Worm (Caenorhabditis elegans) whole organism, young adult: Measurements from ENCODE around the gene C03B1.4.
A peak's percentile ranks its signal among the peaks of the same experiment; 100 is the strongest.

Experiments
- B0019.2 ChIP-seq: fragments of 200-800 bp; sonication (Bioruptor generic); conservative IDR thresholded peaks from 2 replicates; pipeline ENCODE4 v1.3.6; 2022; ENCODE audit warnings: missing genetic modification reagents, missing genetic modification characterization, missing compliant biosample characterization
- C17E4.6 ChIP-seq: fragments of 200-800 bp; sonication (Bioruptor generic); IDR thresholded peaks from 2 replicates; pipeline ENCODE4 v1.3.6; 2022; ENCODE audit warnings: missing genetic modification reagents, missing genetic modification characterization, missing compliant biosample characterization
- F52B5.7 ChIP-seq: sonication (generic microtip); optimal IDR thresholded peaks from 2 replicates; lab custom pipeline; 2016; ENCODE audit warnings: mild to moderate bottlenecking, missing genetic modification characterization, missing compliant biosample characterization
- F55B11.4 ChIP-seq: sonication (generic microtip); optimal IDR thresholded peaks from 2 replicates; lab custom pipeline; 2016; ENCODE audit warnings: missing compliant biosample characterization, missing genetic modification characterization, borderline replicate concordance; ENCODE audit not compliant: insufficient read depth
- K11D2.4 ChIP-seq: fragments of 200-800 bp; sonication (Bioruptor generic); IDR thresholded peaks from 2 replicates; pipeline ENCODE4 v1.3.6; 2022; ENCODE audit warnings: missing genetic modification reagents, missing genetic modification characterization, missing compliant biosample characterization
- T07F8.4 ChIP-seq: sonication (generic microtip); optimal IDR thresholded peaks from 2 replicates; lab custom pipeline; 2016; ENCODE audit warnings: mild to moderate bottlenecking, missing genetic modification characterization, moderate library complexity, missing compliant biosample characterization
- Y53F4B.3 ChIP-seq: fragments of 200-800 bp; sonication (Bioruptor generic); IDR thresholded peaks from 2 replicates; pipeline ENCODE4 v1.3.6; 2022; ENCODE audit warnings: missing genetic modification reagents, missing genetic modification characterization, missing compliant biosample characterization
- Y56A3A.18 ChIP-seq: fragments of 200-800 bp; sonication (Bioruptor generic); IDR thresholded peaks from 2 replicates; pipeline ENCODE4 v1.3.6; 2022; ENCODE audit warnings: missing genetic modification reagents, missing genetic modification characterization, missing compliant biosample characterization
- Y67H2A.10 ChIP-seq: fragments of 200-800 bp; sonication (Bioruptor generic); conservative IDR thresholded peaks from 2 replicates; pipeline ENCODE4 v1.3.6; 2022; ENCODE audit warnings: missing genetic modification reagents, missing genetic modification characterization, missing compliant biosample characterization
- Y95B8A.8 ChIP-seq: fragments of 200-800 bp; sonication (Bioruptor generic); IDR thresholded peaks from 2 replicates; pipeline ENCODE4 v1.3.6; 2022; ENCODE audit warnings: missing genetic modification reagents, missing genetic modification characterization, missing compliant biosample characterization
- akir-1 ChIP-seq: fragments of 200-800 bp; sonication (Bioruptor generic); optimal IDR thresholded peaks from 2 replicates; lab custom pipeline; 2018; ENCODE audit warnings: mild to moderate bottlenecking, missing genetic modification characterization, moderate library complexity, missing compliant biosample characterization
- attf-6 ChIP-seq: fragments of 200-800 bp; sonication (Bioruptor generic); IDR thresholded peaks from 2 replicates; pipeline ENCODE4 v1.3.6; 2022; ENCODE audit warnings: missing genetic modification reagents, missing genetic modification characterization, missing compliant biosample characterization
- cebp-2 ChIP-seq: fragments of 200-800 bp; sonication (Bioruptor generic); IDR thresholded peaks from 2 replicates; pipeline ENCODE4 v1.3.6; 2022; ENCODE audit warnings: missing genetic modification characterization, missing compliant biosample characterization
- ceh-100 ChIP-seq: fragments of 200-800 bp; sonication (Bioruptor generic); IDR thresholded peaks from 2 replicates; pipeline ENCODE4 v1.3.6; 2022; ENCODE audit warnings: missing genetic modification reagents, missing genetic modification characterization, missing compliant biosample characterization
- ceh-58 ChIP-seq: fragments of 200-800 bp; sonication (Bioruptor generic); IDR thresholded peaks from 2 replicates; pipeline ENCODE4 v1.3.6; 2022; ENCODE audit warnings: missing genetic modification characterization, missing compliant biosample characterization
- chd-7 ChIP-seq: sonication (generic microtip); optimal IDR thresholded peaks from 2 replicates; lab custom pipeline; 2016; ENCODE audit warnings: mild to moderate bottlenecking, missing genetic modification characterization, moderate library complexity, missing compliant biosample characterization
- dox-1 ChIP-seq: fragments of 200-800 bp; sonication (Bioruptor generic); IDR thresholded peaks from 2 replicates; pipeline ENCODE4 v1.3.6; 2022; ENCODE audit warnings: missing genetic modification reagents, missing genetic modification characterization, missing compliant biosample characterization
- dpl-1 ChIP-seq: fragments of 150-350 bp; optimal IDR thresholded peaks from 2 replicates; lab custom pipeline; 2014; ENCODE audit warnings: missing biosample characterization, missing genetic modification reagents, missing genetic modification characterization
- egrh-3 ChIP-seq: fragments of 200-800 bp; sonication (Bioruptor generic); IDR thresholded peaks from 2 replicates; pipeline ENCODE4 v1.3.6; 2022; ENCODE audit warnings: missing genetic modification reagents, missing genetic modification characterization, missing compliant biosample characterization
- gei-17 ChIP-seq: fragments of 200-800 bp; sonication (Bioruptor generic); optimal IDR thresholded peaks from 2 replicates; lab custom pipeline; 2018; ENCODE audit warnings: mild to moderate bottlenecking, missing genetic modification characterization, missing compliant biosample characterization
- hlh-12 ChIP-seq: sonication (generic microtip); optimal IDR thresholded peaks from 2 replicates; lab custom pipeline; 2016; ENCODE audit warnings: missing genetic modification characterization, missing compliant biosample characterization
- lin-54 ChIP-seq: fragments of 200-800 bp; sonication (Bioruptor generic); optimal IDR thresholded peaks from 2 replicates; lab custom pipeline; 2018; ENCODE audit warnings: mild to moderate bottlenecking, missing genetic modification characterization, missing compliant biosample characterization
- lsl-1 ChIP-seq: fragments of 200-800 bp; sonication (Bioruptor generic); optimal IDR thresholded peaks from 2 replicates; lab custom pipeline; 2018; ENCODE audit warnings: mild to moderate bottlenecking, missing genetic modification characterization, moderate library complexity, missing compliant biosample characterization
- madf-8 ChIP-seq: fragments of 200-800 bp; sonication (Bioruptor generic); conservative IDR thresholded peaks from 2 replicates; pipeline ENCODE4 v1.3.6; 2022; ENCODE audit warnings: missing genetic modification reagents, missing genetic modification characterization, missing compliant biosample characterization
- mel-28 ChIP-seq: sonication (generic microtip); optimal IDR thresholded peaks from 2 replicates; lab custom pipeline; 2016; ENCODE audit warnings: borderline replicate concordance, mild to moderate bottlenecking, missing genetic modification characterization, missing compliant biosample characterization
- nfya-2 ChIP-seq: fragments of 200-800 bp; sonication (Bioruptor generic); IDR thresholded peaks from 2 replicates; pipeline ENCODE4 v1.3.6; 2022; ENCODE audit warnings: missing genetic modification reagents, missing genetic modification characterization, missing compliant biosample characterization
- nhr-80 ChIP-seq: sonication (generic microtip); optimal IDR thresholded peaks from 2 replicates; lab custom pipeline; 2016; ENCODE audit warnings: missing genetic modification characterization, missing compliant biosample characterization
- rcor-1 ChIP-seq: fragments of 200-800 bp; sonication (Bioruptor generic); IDR thresholded peaks from 2 replicates; pipeline ENCODE4 v1.3.6; 2022; ENCODE audit warnings: missing genetic modification reagents, missing genetic modification characterization, missing compliant biosample characterization
- repo-1 ChIP-seq: sonication (generic microtip); optimal IDR thresholded peaks from 2 replicates; lab custom pipeline; 2017; ENCODE audit warnings: mild to moderate bottlenecking, missing genetic modification characterization, missing compliant biosample characterization
- rpc-1 ChIP-seq, 2 experiments: fragments of 150-350 bp in 1 of 2; sonication (generic microtip) in 1 of 2; optimal IDR thresholded peaks; 2 replicates each; lab custom pipeline; 2014 to 2018; ENCODE audit warnings: missing biosample characterization in 1 of 2, missing genetic modification characterization in 1 of 2, missing genetic modification reagents in 1 of 2, missing genotype in 1 of 2
- sdz-38 ChIP-seq: sonication (generic microtip); optimal IDR thresholded peaks from 2 replicates; lab custom pipeline; 2016; ENCODE audit warnings: missing genotype, missing genetic modification characterization, missing compliant biosample characterization
- sea-2 ChIP-seq: fragments of 200-800 bp; sonication (Bioruptor generic); IDR thresholded peaks from 2 replicates; pipeline ENCODE4 v1.3.6; 2022; ENCODE audit warnings: missing genetic modification characterization, missing compliant biosample characterization
- somi-1 ChIP-seq: fragments of 200-800 bp; sonication (Bioruptor generic); optimal IDR thresholded peaks from 2 replicates; lab custom pipeline; 2018; ENCODE audit warnings: mild to moderate bottlenecking, missing genetic modification characterization, missing compliant biosample characterization
- xnd-1 ChIP-seq: sonication (generic microtip); optimal IDR thresholded peaks from 2 replicates; lab custom pipeline; 2016; ENCODE audit warnings: missing genotype, missing genetic modification reagents, missing genetic modification characterization, missing compliant biosample characterization
- zfh-2 ChIP-seq: fragments of 200-800 bp; sonication (Bioruptor generic); conservative IDR thresholded peaks from 2 replicates; pipeline ENCODE4 v1.3.6; 2022; ENCODE audit warnings: missing genetic modification reagents, missing genetic modification characterization, missing compliant biosample characterization
- zim-3 ChIP-seq: sonication (generic microtip); optimal IDR thresholded peaks from 2 replicates; lab custom pipeline; 2017; ENCODE audit warnings: mild to moderate bottlenecking, missing genetic modification characterization, moderate library complexity, missing compliant biosample characterization
- ztf-28 ChIP-seq: fragments of 200-800 bp; sonication (Bioruptor generic); IDR thresholded peaks from 2 replicates; pipeline ENCODE4 v1.3.6; 2022; ENCODE audit warnings: missing genetic modification reagents, missing genetic modification characterization, missing compliant biosample characterization
- ztf-3 ChIP-seq: fragments of 200-800 bp; sonication (Bioruptor generic); optimal IDR thresholded peaks from 2 replicates; lab custom pipeline; 2018; ENCODE audit warnings: mild to moderate bottlenecking, missing genetic modification characterization, missing compliant biosample characterization

The C03B1.4 gene

DNA sequence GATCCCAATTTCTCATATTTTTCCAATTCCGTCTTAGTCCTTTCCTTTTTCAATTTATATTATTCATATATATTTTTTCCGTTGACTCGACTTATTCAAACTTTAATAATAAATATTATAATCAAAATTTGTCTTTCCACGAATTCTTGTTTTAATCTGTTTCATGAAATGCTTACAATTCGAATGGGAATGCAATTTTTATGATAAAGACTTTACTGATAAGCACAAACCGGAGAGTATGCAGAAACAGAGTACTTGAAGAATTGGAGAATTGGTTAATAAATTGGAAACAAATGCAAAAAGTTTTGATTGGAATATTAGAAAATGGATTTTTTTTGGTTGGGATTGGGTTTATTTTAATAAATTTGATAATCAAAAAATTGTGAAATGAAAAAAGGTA lies 44.0 kb downstream of the C03B1.4 start:
- peak; percentile 20 for TF ChIP-seq nhr-80 (tag; lab: Kevin White, UChicago)
- TF ChIP-seq hlh-12 (tag; lab: Kevin White, UChicago) = no peak

DNA sequence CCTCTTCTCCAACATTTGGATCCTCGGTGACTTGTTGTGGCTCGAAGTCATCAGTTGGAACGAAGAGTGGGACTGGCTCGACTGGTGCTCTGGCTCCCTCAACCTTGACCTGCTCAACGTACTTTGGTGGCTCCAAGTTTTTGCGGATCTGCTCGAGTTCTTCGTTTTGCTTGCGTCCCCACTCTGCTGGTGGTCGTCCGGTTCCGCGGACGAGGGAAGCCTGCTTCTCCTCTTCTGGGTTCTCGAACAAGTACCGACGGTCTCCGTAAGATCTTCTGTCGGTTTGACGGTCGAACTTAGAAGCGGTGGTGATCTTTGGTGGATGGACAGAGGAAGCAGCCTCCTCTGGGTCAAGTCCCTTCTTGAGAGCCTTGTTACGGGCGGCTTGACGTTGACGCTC lies 44.4 kb downstream of the C03B1.4 start:
- no peak for TF ChIP-seq akir-1 (GFP tag; lab: Kevin White, UChicago)
- TF ChIP-seq zfh-2 = peak; percentile 78
- TF ChIP-seq egrh-3 (GFP tag; lab: Robert Waterston, UW) = peak; percentile 12; the same call in 1 of the 2 replicates
- TF ChIP-seq dpl-1 (GFP tag; lab: Kevin White, UChicago) = no peak

DNA sequence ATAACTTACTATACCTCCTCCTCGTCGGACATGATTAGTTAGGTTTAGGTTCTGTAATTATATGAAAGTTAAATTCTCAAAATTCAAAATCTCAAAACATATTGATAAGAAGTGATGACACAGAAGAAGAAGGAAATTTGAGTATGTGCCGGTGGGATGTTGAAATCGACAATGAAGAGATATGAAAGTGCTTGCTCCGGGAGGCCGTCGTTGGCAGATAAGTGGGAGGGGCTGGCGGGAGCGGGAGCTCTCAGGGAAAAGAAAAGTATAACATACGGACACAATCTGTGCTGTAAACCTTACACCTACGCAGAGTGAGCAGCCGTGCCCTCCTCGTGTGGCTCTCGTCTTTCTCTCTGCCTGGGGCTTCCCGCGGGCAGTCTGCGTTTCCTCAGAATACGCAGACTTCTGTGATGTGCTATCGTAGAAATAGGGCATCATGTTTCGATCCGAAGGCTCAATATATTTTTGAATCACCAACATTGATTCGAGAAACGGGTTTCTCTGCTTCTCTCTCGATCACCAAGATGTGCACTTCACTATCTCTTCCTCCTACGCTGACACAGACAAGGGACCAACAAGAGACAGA lies 46.0 kb downstream of the C03B1.4 start, which contains the start of gene mup-2:
Gene mup-2 (minus strand): TSS at position 51 of the 589 bp plus-strand sequence.
- peak; percentile 88 for TF ChIP-seq zfh-2
- TF ChIP-seq rcor-1 (GFP tag; lab: Robert Waterston, UW) = 0 out of 2 replicates have a peak, but pooled peaks have one; percentile 13
- TF ChIP-seq somi-1 = peak; percentile 40
- TF ChIP-seq cebp-2 = no peak
- TF ChIP-seq K11D2.4 (GFP tag; lab: Robert Waterston, UW) = no peak

DNA sequence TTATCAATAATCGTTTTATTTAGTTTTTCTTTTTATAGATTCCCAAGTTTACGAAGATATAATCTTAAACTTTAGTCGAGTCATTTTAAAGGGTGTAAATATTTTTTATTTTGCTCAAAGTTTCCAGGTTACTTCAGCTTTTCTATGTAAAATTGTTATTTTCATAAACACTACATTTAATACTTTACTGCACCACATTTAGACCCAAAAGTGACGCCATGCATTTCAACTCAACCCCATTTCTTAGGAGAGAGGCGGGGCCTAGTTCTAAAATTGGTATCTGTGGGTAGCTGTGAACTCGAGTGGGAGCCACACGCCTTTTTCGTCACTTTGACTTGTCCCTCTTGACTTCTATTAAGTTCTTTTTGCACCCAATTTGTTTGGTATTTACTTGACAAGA lies 48.3 kb downstream of the C03B1.4 start, which contains the start of gene T22E5.1:
Gene T22E5.1 (plus strand): TSS at position 301 of the 400 bp plus-strand sequence.
- TF ChIP-seq ztf-28 (GFP tag; lab: Robert Waterston, UW) (no peak), Y53F4B.3 (GFP tag; lab: Robert Waterston, UW) (no peak), zim-3 (tag; lab: Kevin White, UChicago) (no peak), gei-17 (GFP tag; lab: Kevin White, UChicago) (no peak), madf-8 (GFP tag; lab: Robert Waterston, UW) (no peak), C17E4.6 (GFP tag; lab: Robert Waterston, UW) (no peak), Y56A3A.18 (GFP tag; lab: Robert Waterston, UW) (no peak), nfya-2 (GFP tag; lab: Robert Waterston, UW) (no peak), sdz-38 (tag; lab: Kevin White, UChicago) (no peak), T07F8.4 (no peak), repo-1 (no peak)

DNA sequence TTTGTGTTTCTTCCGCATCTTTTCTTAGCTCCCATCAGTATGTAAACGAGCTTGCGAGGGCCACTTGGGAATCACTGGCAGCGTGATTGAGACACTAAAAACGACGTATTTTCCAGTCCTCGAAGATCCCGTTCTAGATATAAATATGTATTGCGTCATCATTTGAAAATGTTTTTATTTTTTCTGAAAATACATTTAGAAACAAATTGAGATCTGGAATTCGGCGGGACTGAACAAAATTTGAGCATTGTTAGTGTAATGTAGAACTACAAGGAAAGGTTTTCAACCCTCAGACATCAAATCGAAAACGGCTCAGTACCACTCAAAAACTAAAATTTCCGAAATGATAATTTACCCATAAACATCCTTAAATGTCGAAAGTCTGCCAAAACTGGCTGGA lies 49.3 kb downstream of the C03B1.4 start:
- no peak for TF ChIP-seq ztf-3 (GFP tag; lab: Kevin White, UChicago)
- TF ChIP-seq Y67H2A.10 (GFP tag; lab: Robert Waterston, UW) = no peak
- no peak for TF ChIP-seq rpc-1 (optimal IDR thresholded peaks at IDR 0.05; lab: Kevin White, UChicago)
- TF ChIP-seq rpc-1 (tag; optimal IDR thresholded peaks at IDR 0.05; lab: Kevin White, UChicago) = no peak
- TF ChIP-seq lin-54 (GFP tag; lab: Kevin White, UChicago) = no peak
- TF ChIP-seq attf-6 (GFP tag; lab: Robert Waterston, UW) = no peak
- no peak for TF ChIP-seq ceh-58 (GFP tag; lab: Robert Waterston, UW)
- TF ChIP-seq xnd-1 (tag; lab: Kevin White, UChicago) = no peak
- no peak for TF ChIP-seq ceh-100
- TF ChIP-seq B0019.2 = no peak
- TF ChIP-seq F55B11.4 = no peak
- TF ChIP-seq mel-28 = no peak
- no peak for TF ChIP-seq sea-2 (GFP tag; lab: Robert Waterston, UW)
- TF ChIP-seq dox-1 (GFP tag; lab: Robert Waterston, UW) = no peak
- no peak for TF ChIP-seq Y95B8A.8 (GFP tag; lab: Robert Waterston, UW)
- no peak for TF ChIP-seq F52B5.7 (tag; lab: Kevin White, UChicago)
- TF ChIP-seq lsl-1 (GFP tag; lab: Kevin White, UChicago) = no peak
- TF ChIP-seq chd-7 = no peak
